Fruit fly (Drosophila melanogaster): ENCODE data around the gene Amnionless.

Amnionless gene

DNA sequence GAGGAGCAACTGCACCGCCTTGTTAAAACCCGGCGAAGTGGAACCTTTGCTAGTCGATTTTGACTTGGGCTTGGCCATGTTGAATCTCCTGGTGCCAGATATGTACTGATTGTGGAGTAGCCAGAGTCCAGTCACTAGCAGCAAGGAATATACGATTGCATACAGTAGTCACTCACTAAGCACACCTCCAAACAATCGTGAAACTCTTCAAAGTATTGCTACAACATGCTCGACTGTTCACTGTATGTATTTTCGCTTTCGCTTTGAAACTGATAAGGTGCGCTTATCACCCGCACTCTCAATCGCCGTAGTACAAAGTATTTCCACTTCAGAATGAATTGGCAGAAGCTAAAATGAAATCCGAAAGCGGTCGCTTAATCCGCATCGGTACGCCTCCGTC is 2.5 kb downstream of the Amnionless start (continued):
- TF ChIP-seq B-H2 (GFP tag; optimal IDR thresholded peaks at IDR 0.05) (peak; percentile 87), CHES-1-like (GFP tag; optimal IDR thresholded peaks at IDR 0.05) (peak; percentile 60), Dek (tag; optimal IDR thresholded peaks at IDR 0.05) (peak; percentile 63), lilli (GFP tag; optimal IDR thresholded peaks at IDR 0.05) (peak; percentile 87), seq (GFP tag; IDR thresholded peaks at IDR 0.05) (peak; percentile 64; the same call in 1 of the 2 replicates), Drgx (GFP tag; IDR thresholded peaks at IDR 0.05) (peak; percentile 54), bowl (GFP tag; IDR thresholded peaks at IDR 0.05) (peak; percentile 63; the same call in 1 of the 2 replicates), CG4328 (GFP tag; optimal IDR thresholded peaks at IDR 0.05) (peak; percentile 58), cad (GFP tag; optimal IDR thresholded peaks at IDR 0.05) (no peak), fd64A (GFP tag; optimal IDR thresholded peaks at IDR 0.05) (no peak), Sox102F (GFP tag; optimal IDR thresholded peaks at IDR 0.05) (peak; percentile 58), mld (GFP tag; IDR thresholded peaks at IDR 0.05; ENCODE audit: partially characterized antibody) (no peak), tna (GFP tag; IDR thresholded peaks at IDR 0.05; ENCODE audit: partially characterized antibody) (no peak), dm (GFP tag; optimal IDR thresholded peaks at IDR 0.05) (peak; percentile 53), Oaz (GFP tag; IDR thresholded peaks at IDR 0.05) (no peak), CG32767 (GFP tag; IDR thresholded peaks at IDR 0.05) (no peak), sens (GFP tag) (peak; percentile 88), gcm2 (GFP tag; optimal IDR thresholded peaks at IDR 0.05) (peak; percentile 53), Optix (GFP tag; IDR thresholded peaks at IDR 0.05) (peak; percentile 75), disco-r (GFP tag; optimal IDR thresholded peaks at IDR 0.05) (no peak), H2.0 (GFP tag; IDR thresholded peaks at IDR 0.05) (peak; percentile 62; the same call in 1 of the 2 replicates), CG31224 (GFP tag; IDR thresholded peaks at IDR 0.05) (0 out of 2 replicates have a peak, but pooled peaks have one; percentile 44), ewg (GFP tag; optimal IDR thresholded peaks at IDR 0.05) (no peak), Usf (GFP tag; optimal IDR thresholded peaks at IDR 0.05) (peak; percentile 35), CG9817 (tag; optimal IDR thresholded peaks at IDR 0.05) (peak; percentile 56), CG15514 (GFP tag; optimal IDR thresholded peaks at IDR 0.05) (peak; percentile 79), CG8089 (GFP tag; optimal IDR thresholded peaks at IDR 0.05) (peak; percentile 13), Fer3 (tag; optimal IDR thresholded peaks at IDR 0.05) (peak; percentile 83), ac (GFP tag; optimal IDR thresholded peaks at IDR 0.05) (no peak), Oli (tag; optimal IDR thresholded peaks at IDR 0.05) (peak; percentile 36), bab2 (GFP tag; optimal IDR thresholded peaks at IDR 0.05) (peak; percentile 58), CG7987 (GFP tag; optimal IDR thresholded peaks at IDR 0.05) (peak; percentile 41), tx (GFP tag; optimal IDR thresholded peaks at IDR 0.05) (peak; percentile 70), stwl (tag; optimal IDR thresholded peaks at IDR 0.05) (no peak), CG1529 (GFP tag; optimal IDR thresholded peaks at IDR 0.05) (no peak), CG12744 (GFP tag; optimal IDR thresholded peaks at IDR 0.05) (peak; percentile 54), knrl (GFP tag; IDR thresholded peaks at IDR 0.05; ENCODE audit: partially characterized antibody) (no peak), dysf (GFP tag; IDR thresholded peaks at IDR 0.05) (peak; percentile 75), Dll (GFP tag; IDR thresholded peaks at IDR 0.05; ENCODE audit: partially characterized antibody) (no peak), Ets97D (GFP tag; optimal IDR thresholded peaks at IDR 0.05) (peak; percentile 20), CG12659 (GFP tag; optimal IDR thresholded peaks at IDR 0.05) (peak; percentile 29), Hr78 (GFP tag; optimal IDR thresholded peaks at IDR 0.05) (no peak), nom (GFP tag; optimal IDR thresholded peaks at IDR 0.05) (peak; percentile 91), gt (GFP tag; IDR thresholded peaks at IDR 0.05) (no peak), sc (optimal IDR thresholded peaks at IDR 0.05) (no peak), sc (GFP tag; optimal IDR thresholded peaks at IDR 0.05) (no peak), gem (tag; optimal IDR thresholded peaks at IDR 0.05) (peak; percentile 51), Med (GFP tag) (peak; percentile 95), CG32772 (GFP tag; IDR thresholded peaks at IDR 0.05) (peak; percentile 24; the same call in 1 of the 2 replicates), grn (GFP tag; optimal IDR thresholded peaks at IDR 0.05) (peak; percentile 58), CG34376 (GFP tag; optimal IDR thresholded peaks at IDR 0.05) (peak; percentile 69)
